Worm (Caenorhabditis elegans) whole organism, dauer: ENCODE results near the gene Y38E10A.9.
"Not testable (repeated sequence)": the region's sequence is repeated elsewhere in the genome, so short reads cannot be mapped to it uniquely, and the experiment has no call there.

ENCODE experiments used
- unc-62 ChIP-seq: sonication (generic microtip); optimal IDR thresholded peaks from 2 replicates; lab custom pipeline; 2017; ENCODE audit warnings: missing biosample characterization, missing genetic modification reagents, missing genetic modification characterization

The Y38E10A.9 gene

ce11 chrII:12619288-12619687 lies 10.5 kb downstream of the Y38E10A.9 start, which contains the start of gene nspe-2:
nspe-2 (minus strand) TSS chrII:12619388.
- no peak for TF ChIP-seq unc-62 (GFP tag; lab: Kevin White, UChicago)

ce11 chrII:12620764-12621163 lies 12.0 kb downstream of the Y38E10A.9 start, which contains the start of gene nspe-1:
nspe-1 (minus strand) TSS chrII:12620864.
- no peak for TF ChIP-seq unc-62 (GFP tag; lab: Kevin White, UChicago)

ce11 chrII:12621908-12622566 lies 13.3 kb downstream of the Y38E10A.9 start, which contains the start of gene nspe-8:
nspe-8 (minus strand) TSS chrII:12621958.
- no peak for TF ChIP-seq unc-62 (GFP tag; lab: Kevin White, UChicago)

- no peak for TF ChIP-seq unc-62 (GFP tag; lab: Kevin White, UChicago)
Measured at ce11 chrII:12622843-12623242, 14.1 kb downstream of the Y38E10A.9 start.

- TF ChIP-seq unc-62 (GFP tag; lab: Kevin White, UChicago): not testable (repeated sequence)
Measured at ce11 chrII:12624433-12624832, 15.7 kb downstream of the Y38E10A.9 start, which contains the start of gene Y38E10A.14. Y38E10A.14 (minus strand) TSS chrII:12624533.

ce11 chrII:12625673-12626072 lies 16.9 kb downstream of the Y38E10A.9 start:
- no peak for TF ChIP-seq unc-62 (GFP tag; lab: Kevin White, UChicago)

ce11 chrII:12626120-12626624 lies 17.4 kb downstream of the Y38E10A.9 start:
- TF ChIP-seq unc-62 (GFP tag; lab: Kevin White, UChicago): no peak

- no peak for TF ChIP-seq unc-62 (GFP tag; lab: Kevin White, UChicago)
Measured at ce11 chrII:12626887-12627286, 18.1 kb downstream of the Y38E10A.9 start, which contains the start of gene nspe-7. nspe-7 (plus strand) TSS chrII:12627187.

ce11 chrII:12628566-12628965 lies 19.8 kb downstream of the Y38E10A.9 start, which contains the start of gene nspe-5:
nspe-5 (plus strand) TSS chrII:12628866.
- TF ChIP-seq unc-62 (GFP tag; lab: Kevin White, UChicago): no peak

- no peak for TF ChIP-seq unc-62 (GFP tag; lab: Kevin White, UChicago)
Measured at ce11 chrII:12629387-12629786, 20.6 kb downstream of the Y38E10A.9 start, which contains the start of gene Y38E10A.28. Y38E10A.28 (plus strand) TSS chrII:12629687.

ce11 chrII:12630888-12631287 lies 22.1 kb downstream of the Y38E10A.9 start, which contains the start of gene Y38E10A.34:
Y38E10A.34 (plus strand) TSS chrII:12631188.
- no peak for TF ChIP-seq unc-62 (GFP tag; lab: Kevin White, UChicago)

- TF ChIP-seq unc-62 (GFP tag; lab: Kevin White, UChicago): no peak
Measured at ce11 chrII:12634749-12635318, 26.1 kb downstream of the Y38E10A.9 start, which contains the start of gene Y38E10A.17. Y38E10A.17 (minus strand) TSS chrII:12634799.

ce11 chrII:12636602-12637001 lies 27.8 kb downstream of the Y38E10A.9 start, which contains the start of gene nhr-234:
nhr-234 (plus strand) TSS chrII:12636678.
- TF ChIP-seq unc-62 (GFP tag; lab: Kevin White, UChicago): no peak

- TF ChIP-seq unc-62 (GFP tag; lab: Kevin White, UChicago): no peak
Measured at ce11 chrII:12640370-12640769, 31.6 kb downstream of the Y38E10A.9 start, which contains the start of gene nhr-235. nhr-235 (plus strand) TSS chrII:12640670.

ce11 chrII:12654447-12654846 lies 45.7 kb downstream of the Y38E10A.9 start, which contains the start of gene rgs-4:
rgs-4 (plus strand) TSS chrII:12654747.
- no peak for TF ChIP-seq unc-62 (GFP tag; lab: Kevin White, UChicago)

ce11 chrII:12655816-12656215 lies 47.1 kb downstream of the Y38E10A.9 start:
- TF ChIP-seq unc-62 (GFP tag; lab: Kevin White, UChicago): no peak
